Worm (Caenorhabditis elegans) whole organism, L4 larva: ENCODE measurements around the gene C25F9.11.

Experiments
- aly-2 ChIP-seq: sonication (generic microtip); optimal IDR thresholded peaks from 2 replicates; lab custom pipeline; 2018; ENCODE audit warnings: missing biosample characterization, missing genetic modification characterization
- ceh-82 ChIP-seq: sonication (generic microtip); optimal IDR thresholded peaks from 2 replicates; lab custom pipeline; 2017; ENCODE audit warnings: missing biosample characterization, missing genetic modification characterization
- daf-16 ChIP-seq, 3 experiments: sonication (generic microtip); optimal IDR thresholded peaks; 2 replicates each; lab custom pipeline; 2016 to 2017; ENCODE audit warnings: missing genetic modification characterization in 3 of 3, missing genetic modification reagents in 3 of 3, mild to moderate bottlenecking in 2 of 3, missing compliant biosample characterization in 2 of 3, missing biosample characterization in 1 of 3, moderate library complexity in 1 of 3
- nhr-10 ChIP-seq: fragments of 150-350 bp; optimal IDR thresholded peaks from 2 replicates; lab custom pipeline; 2014; ENCODE audit warnings: missing biosample characterization, missing genetic modification characterization
- nhr-237 ChIP-seq: sonication (generic microtip); optimal IDR thresholded peaks from 2 replicates; lab custom pipeline; 2017; ENCODE audit warnings: missing biosample characterization, missing genetic modification characterization
- pha-4 ChIP-seq, 2 experiments: fragments of 150-350 bp in 1 of 2; fragments of 200-800 bp in 1 of 2; sonication (Bioruptor generic) in 1 of 2; IDR thresholded peaks in 1 of 2; optimal IDR thresholded peaks in 1 of 2; 2 replicates each; pipeline versions ENCODE4 v1.3.6 to Lab custom; 2014 to 2022; ENCODE audit warnings: missing genetic modification characterization in 2 of 2, missing genetic modification reagents in 2 of 2, missing biosample characterization in 1 of 2, missing compliant biosample characterization in 1 of 2
- skn-1 ChIP-seq: fragments of 150-350 bp; optimal IDR thresholded peaks from 2 replicates; lab custom pipeline; 2014; ENCODE audit warnings: missing biosample characterization, missing genetic modification characterization

DNA sequence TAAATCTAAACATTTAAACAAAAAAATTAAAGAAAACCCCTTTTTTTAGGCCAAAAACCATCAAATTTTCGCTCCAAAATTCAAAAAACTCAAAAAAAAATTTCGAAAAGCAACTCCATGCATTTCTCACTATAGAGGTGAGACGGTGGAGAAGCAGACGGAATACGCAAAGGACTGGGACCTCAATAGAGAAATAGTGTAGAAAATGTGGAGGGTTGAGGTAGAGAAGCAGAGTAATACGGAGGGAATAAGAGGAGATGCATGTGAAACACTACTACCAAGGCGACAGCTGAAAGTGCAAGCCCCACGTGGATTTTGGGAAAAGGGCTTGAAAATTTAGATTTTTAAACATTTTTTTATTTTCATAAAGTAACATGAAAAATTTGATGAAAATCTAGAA lies 41.6 kb downstream of the C25F9.11 start:
- TF ChIP-seq daf-16 (GFP tag; optimal IDR thresholded peaks at IDR 0.05; lab: Kevin White, UChicago), result no peak
- TF ChIP-seq daf-16 (tag; optimal IDR thresholded peaks at IDR 0.05; lab: Kevin White, UChicago), result no peak
- TF ChIP-seq skn-1 (tag; lab: Kevin White, UChicago), result no peak
- TF ChIP-seq nhr-10 (tag; lab: Kevin White, UChicago), result no peak
- no peak for TF ChIP-seq pha-4 (GFP tag; IDR thresholded peaks at IDR 0.05; lab: Robert Waterston, UW)
- TF ChIP-seq pha-4 (tag; optimal IDR thresholded peaks at IDR 0.05; lab: Kevin White, UChicago), result no peak
- no peak for TF ChIP-seq ceh-82 (tag; lab: Kevin White, UChicago)
- TF ChIP-seq nhr-237 (tag; lab: Kevin White, UChicago), result no peak
- no peak for TF ChIP-seq aly-2
